Worm (Caenorhabditis elegans) whole organism, early embryonic: ENCODE data around the gene mfn-1.

ENCODE experiments used
- aly-1 ChIP-seq: sonication (generic microtip); optimal IDR thresholded peaks from 2 replicates; lab custom pipeline; 2016; ENCODE audit warnings: missing genetic modification characterization, missing compliant biosample characterization
- ama-1 ChIP-seq: fragments of 150-350 bp; optimal IDR thresholded peaks from 2 replicates; lab custom pipeline; 2014
- flt-1 ChIP-seq: fragments of 200-800 bp; sonication (Bioruptor generic); IDR thresholded peaks from 2 replicates; pipeline ENCODE4 v1.3.6; 2022; ENCODE audit warnings: missing genetic modification characterization, missing compliant biosample characterization
- hnd-1 ChIP-seq: sonication (generic microtip); optimal IDR thresholded peaks from 2 replicates; lab custom pipeline; 2016; ENCODE audit warnings: missing genetic modification characterization, missing compliant biosample characterization
- sea-1 ChIP-seq: fragments of 200-800 bp; sonication (Bioruptor generic); conservative IDR thresholded peaks from 2 replicates; pipeline ENCODE4 v1.3.6; 2022; ENCODE audit warnings: missing genetic modification characterization, missing compliant biosample characterization

- TF ChIP-seq ama-1 (lab: Kevin White, UChicago) (no peak), aly-1 (tag; lab: Kevin White, UChicago) (no peak), hnd-1 (tag; lab: Kevin White, UChicago) (no peak), flt-1 (no peak), sea-1 (GFP tag; lab: Robert Waterston, UW) (no peak)
Observed at ce11 chrII:11501956-11502355, 30.1 kb upstream of the mfn-1 start.
